Worm (Caenorhabditis elegans): ENCODE measurements around the gene C49C3.10.
A peak's percentile ranks its signal among the peaks of the same experiment; 100 is the strongest.

Gene C49C3.10

ce11 chrIV:17338920-17339510 is at the start of gene C49C3.10:
Gene C49C3.10, minus strand, starts transcription at chrIV:17338970.
- TF ChIP-seq lin-13 (GFP tag; optimal IDR thresholded peaks at IDR 0.05) = no peak
- peak; percentile 14 for TF ChIP-seq tlp-1 (tag; optimal IDR thresholded peaks at IDR 0.05)
- peak; percentile 76 for TF ChIP-seq jun-1 (tag; optimal IDR thresholded peaks at IDR 0.05)
- peak; percentile 23 for TF ChIP-seq pqm-1 (tag; optimal IDR thresholded peaks at IDR 0.05)
- peak; percentile 87 for TF ChIP-seq elt-2 (tag; optimal IDR thresholded peaks at IDR 0.05)

ce11 chrIV:17387442-17387967 is 48.7 kb upstream of the C49C3.10 start, which contains the start of gene T02D1.8:
Gene T02D1.8, minus strand, starts transcription at chrIV:17387492.
- peak; percentile 55 for TF ChIP-seq elt-2 (tag; optimal IDR thresholded peaks at IDR 0.05)
- no peak for TF ChIP-seq fkh-8 (tag; optimal IDR thresholded peaks at IDR 0.05)
- TF ChIP-seq nhr-71 (tag; optimal IDR thresholded peaks at IDR 0.05) = peak; percentile 22

- TF ChIP-seq nhr-11 (tag; optimal IDR thresholded peaks at IDR 0.05) (no peak), pag-3 (tag; optimal IDR thresholded peaks at IDR 0.05; ENCODE audit: borderline replicate concordance, insufficient read depth) (no peak), nhr-20 (tag; optimal IDR thresholded peaks at IDR 0.05) (no peak), nhr-71 (tag; optimal IDR thresholded peaks at IDR 0.05) (no peak)
Observed at ce11 chrIV:17383046-17383445, 44.3 kb upstream of the C49C3.10 start, which contains the start of gene C30H6.12. Gene C30H6.12, plus strand, starts transcription at chrIV:17383346.

DNA sequence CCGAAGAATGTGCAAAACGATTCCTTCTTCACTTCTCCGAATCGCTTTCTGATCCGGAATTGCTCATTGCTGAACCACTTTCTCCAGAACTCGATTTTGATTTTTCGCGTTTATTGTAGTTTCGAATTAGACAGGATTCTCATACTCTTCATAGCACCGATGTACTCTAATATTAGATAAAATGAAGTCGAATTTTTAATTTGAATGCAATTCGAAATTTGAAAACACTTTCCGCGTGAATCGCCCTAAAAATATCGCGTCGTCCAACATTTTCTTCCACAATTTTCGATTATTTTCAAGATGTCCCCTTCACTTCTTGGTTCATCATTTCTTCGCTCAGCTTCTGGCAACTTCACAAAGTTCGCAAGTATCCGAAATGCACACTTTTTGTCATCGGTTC is 43.3 kb upstream of the C49C3.10 start, which contains the start of gene C30H6.8:
TSS of gene C30H6.8 (plus strand) at position 301 of the 400 bp plus-strand sequence.
- TF ChIP-seq dpl-1 (GFP tag; optimal IDR thresholded peaks at IDR 0.05) = no peak
- no peak for TF ChIP-seq zag-1 (tag; optimal IDR thresholded peaks at IDR 0.05)
- no peak for TF ChIP-seq sup-37 (GFP tag; optimal IDR thresholded peaks at IDR 0.05)
- no peak for TF ChIP-seq C16A3.4 (tag; optimal IDR thresholded peaks at IDR 0.05)
- no peak for TF ChIP-seq egl-13 (tag; optimal IDR thresholded peaks at IDR 0.05)
- TF ChIP-seq pax-3 (tag; optimal IDR thresholded peaks at IDR 0.05) = no peak
- TF ChIP-seq hlh-4 (tag; optimal IDR thresholded peaks at IDR 0.05) = no peak
- no peak for TF ChIP-seq nhr-11 (tag; optimal IDR thresholded peaks at IDR 0.05)
- no peak for TF ChIP-seq lin-15B (tag; optimal IDR thresholded peaks at IDR 0.05)
- TF ChIP-seq lsy-2 (tag; optimal IDR thresholded peaks at IDR 0.05) = no peak
- no peak for TF ChIP-seq grh-1 (GFP tag; IDR thresholded peaks at IDR 0.05)
- no peak for TF ChIP-seq blmp-1 (tag; optimal IDR thresholded peaks at IDR 0.05)

DNA sequence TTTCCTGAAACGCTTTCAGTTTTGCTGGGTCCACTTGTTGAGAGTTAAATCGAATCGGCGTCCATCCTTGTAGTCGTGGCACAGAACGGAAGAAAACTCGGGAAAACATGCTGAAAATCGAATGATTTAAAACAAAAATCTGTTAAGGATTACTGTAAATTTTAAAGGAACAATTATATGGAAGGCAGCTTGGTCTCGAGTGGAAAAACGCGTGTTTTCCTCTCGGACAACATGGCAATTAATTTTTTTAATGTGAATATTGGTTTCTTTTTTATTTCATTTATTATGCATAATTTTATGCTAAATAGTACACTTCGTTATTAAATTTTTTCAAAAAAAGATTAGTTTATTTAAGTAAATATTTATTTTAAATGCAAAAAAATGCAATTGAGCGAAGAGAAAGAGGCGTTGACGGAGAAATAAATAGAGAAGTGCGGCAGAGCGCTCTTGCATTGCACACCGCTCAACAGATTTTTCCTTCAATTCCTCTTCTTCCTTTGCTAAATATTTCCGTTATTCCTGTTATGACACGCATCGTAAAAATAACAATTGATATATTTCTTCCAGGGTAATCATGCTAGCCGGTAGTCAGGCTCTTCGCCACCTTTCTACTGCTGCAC is 41.4 kb upstream of the C49C3.10 start, which contains the start of the genes C30H6.9 and dlat-2:
TSS of gene C30H6.9 (minus strand) at position 110 of the 620 bp plus-strand sequence.
TSS of gene dlat-2 (plus strand) at position 566 of the 620 bp plus-strand sequence.
- peak; percentile 24 for TF ChIP-seq nhr-47 (tag; optimal IDR thresholded peaks at IDR 0.05)
- peak; percentile 13 for TF ChIP-seq lin-15B (tag; optimal IDR thresholded peaks at IDR 0.05)
- TF ChIP-seq mdl-1 (tag; optimal IDR thresholded peaks at IDR 0.05) = no peak
- TF ChIP-seq dsc-1 (tag; optimal IDR thresholded peaks at IDR 0.05) = no peak
- TF ChIP-seq dpl-1 (GFP tag; optimal IDR thresholded peaks at IDR 0.05) = peak in 2 of 3 experiments; percentile 21 to 49
- TF ChIP-seq nhr-20 (tag; optimal IDR thresholded peaks at IDR 0.05) = peak; percentile 22
- TF ChIP-seq nhr-90 (tag; optimal IDR thresholded peaks at IDR 0.05; ENCODE audit: poor library complexity) = peak; percentile 9
- no peak for TF ChIP-seq unc-86 (tag; optimal IDR thresholded peaks at IDR 0.05)
- peak; percentile 20 to 25 for TF ChIP-seq efl-1 (optimal IDR thresholded peaks at IDR 0.05)
- peak in 1 of 2 experiments; percentile 35 for TF ChIP-seq efl-1 (GFP tag; optimal IDR thresholded peaks at IDR 0.05 in 1 of 2)
- peak; percentile 46 for TF ChIP-seq blmp-1 (tag; optimal IDR thresholded peaks at IDR 0.05)
- peak; percentile 11 for TF ChIP-seq C16A3.4 (tag; optimal IDR thresholded peaks at IDR 0.05)
- peak; percentile 24 to 47 for TF ChIP-seq lin-35 (GFP tag; optimal IDR thresholded peaks at IDR 0.05)
- no peak for TF ChIP-seq nhr-12 (tag; optimal IDR thresholded peaks at IDR 0.05)
- TF ChIP-seq skn-1 (tag; optimal IDR thresholded peaks at IDR 0.05) = peak; percentile 3
- TF ChIP-seq snu-23 (GFP tag; optimal IDR thresholded peaks at IDR 0.05) = peak; percentile 15
- TF ChIP-seq lsy-2 (tag; optimal IDR thresholded peaks at IDR 0.05) = peak; percentile 19 to 50
- TF ChIP-seq nhr-237 (tag; optimal IDR thresholded peaks at IDR 0.05) = no peak
- TF ChIP-seq egl-27 (tag; optimal IDR thresholded peaks at IDR 0.05) = no peak
- no peak for TF ChIP-seq F16B12.6 (tag; optimal IDR thresholded peaks at IDR 0.05)
- TF ChIP-seq hlh-4 (tag; optimal IDR thresholded peaks at IDR 0.05) = no peak
- TF ChIP-seq swsn-7 (tag; optimal IDR thresholded peaks at IDR 0.05) = no peak
